Worm (Caenorhabditis elegans) whole organism, L1 larva: ENCODE data around the gene acp-2.

ENCODE experiments used
- C04F5.9 ChIP-seq: sonication (generic microtip); optimal IDR thresholded peaks from 2 replicates; lab custom pipeline; 2016; ENCODE audit warnings: missing genetic modification characterization, missing compliant biosample characterization
- ceh-88 ChIP-seq: fragments of 200-800 bp; sonication (Bioruptor generic); IDR thresholded peaks from 2 replicates; pipeline ENCODE4 v1.3.6; 2022; ENCODE audit warnings: missing genetic modification characterization, missing compliant biosample characterization
- elt-2 ChIP-seq: sonication (generic microtip); optimal IDR thresholded peaks from 2 replicates; lab custom pipeline; 2016; ENCODE audit warnings: missing genetic modification characterization, mild to moderate bottlenecking, inconsistent platforms, missing compliant biosample characterization, missing genetic modification reagents
- mab-9 ChIP-seq: fragments of 200-800 bp; sonication (Bioruptor generic); IDR thresholded peaks from 2 replicates; pipeline ENCODE4 v1.3.6; 2022; ENCODE audit warnings: missing genetic modification reagents, missing genetic modification characterization, missing compliant biosample characterization
- mdl-1 ChIP-seq, 2 experiments: fragments of 150-350 bp; optimal IDR thresholded peaks; 2 replicates each; lab custom pipeline; 2014 to 2017; ENCODE audit warnings: missing biosample characterization in 2 of 2, missing genetic modification characterization in 2 of 2, inconsistent platforms in 1 of 2
- nhr-237 ChIP-seq: fragments of 150-350 bp; optimal IDR thresholded peaks from 2 replicates; lab custom pipeline; 2014; ENCODE audit warnings: missing biosample characterization, missing genetic modification characterization

ce11 chrII:8454513-8454912, 22.7 kb upstream of the acp-2 start, which contains the start of gene F22B5.5:
- TF ChIP-seq ceh-88 = no peak
- no peak for TF ChIP-seq nhr-237 (tag; lab: Kevin White, UChicago)
- TF ChIP-seq mdl-1 (tag; optimal IDR thresholded peaks at IDR 0.05; lab: Kevin White, UChicago) = no peak
- no peak for TF ChIP-seq C04F5.9 (tag; lab: Kevin White, UChicago)
- no peak for TF ChIP-seq elt-2 (tag; lab: Kevin White, UChicago)
- TF ChIP-seq mab-9 (GFP tag; lab: Robert Waterston, UW) = no peak
